Worm (Caenorhabditis elegans) whole organism, L2 larva: Measurements from ENCODE around the gene pqn-73.
A peak's percentile ranks its signal among the peaks of the same experiment; 100 is the strongest.

ENCODE experiments used
- C34F6.9 ChIP-seq: fragments of 150-350 bp; optimal IDR thresholded peaks from 2 replicates; lab custom pipeline; 2014; ENCODE audit warnings: missing biosample characterization, missing genetic modification characterization
- R02D3.7 ChIP-seq: fragments of 150-350 bp; optimal IDR thresholded peaks from 2 replicates; lab custom pipeline; 2014; ENCODE audit warnings: missing biosample characterization, missing genetic modification characterization
- Y55F3AM.14 ChIP-seq: fragments of 200-800 bp; sonication (Bioruptor generic); optimal IDR thresholded peaks from 2 replicates; lab custom pipeline; 2018; ENCODE audit warnings: mild to moderate bottlenecking, missing genetic modification characterization, missing compliant biosample characterization
- ZK546.5 ChIP-seq: sonication (generic microtip); optimal IDR thresholded peaks from 2 replicates; lab custom pipeline; 2017; ENCODE audit warnings: missing biosample characterization, missing genetic modification characterization
- alr-1 ChIP-seq: fragments of 150-350 bp; optimal IDR thresholded peaks from 2 replicates; lab custom pipeline; 2014; ENCODE audit warnings: missing biosample characterization, missing genetic modification characterization
- aly-2 ChIP-seq: fragments of 150-350 bp; optimal IDR thresholded peaks from 2 replicates; lab custom pipeline; 2014; ENCODE audit warnings: missing biosample characterization, missing genetic modification characterization
- ama-1 ChIP-seq: fragments of 150-350 bp; optimal IDR thresholded peaks from 2 replicates; lab custom pipeline; 2018; ENCODE audit warnings: inconsistent platforms
- blmp-1 ChIP-seq: sonication (generic microtip); optimal IDR thresholded peaks from 2 replicates; lab custom pipeline; 2017; ENCODE audit warnings: missing genetic modification characterization, mild to moderate bottlenecking, missing compliant biosample characterization, antibody characterized with exemption, moderate library complexity; ENCODE audit not compliant: insufficient read depth
- ceh-16 ChIP-seq: fragments of 150-350 bp; optimal IDR thresholded peaks from 2 replicates; lab custom pipeline; 2014; ENCODE audit warnings: missing biosample characterization, missing genetic modification characterization
- ceh-82 ChIP-seq: fragments of 150-350 bp; optimal IDR thresholded peaks from 2 replicates; lab custom pipeline; 2014; ENCODE audit warnings: missing biosample characterization, missing genetic modification characterization
- crh-2 ChIP-seq: sonication (generic microtip); optimal IDR thresholded peaks from 2 replicates; lab custom pipeline; 2017; ENCODE audit warnings: missing biosample characterization, missing genetic modification characterization
- dmd-4 ChIP-seq: sonication (generic microtip); optimal IDR thresholded peaks from 2 replicates; lab custom pipeline; 2017; ENCODE audit warnings: missing biosample characterization, missing genetic modification characterization
- egl-27 ChIP-seq: sonication (generic microtip); optimal IDR thresholded peaks from 3 replicates; lab custom pipeline; 2017; ENCODE audit warnings: missing biosample characterization, missing genetic modification reagents, missing genetic modification characterization
- elt-1 ChIP-seq: fragments of 150-350 bp; optimal IDR thresholded peaks from 2 replicates; lab custom pipeline; 2014; ENCODE audit warnings: missing biosample characterization, missing genetic modification characterization
- fos-1 ChIP-seq: fragments of 150-350 bp; optimal IDR thresholded peaks from 2 replicates; lab custom pipeline; 2014; ENCODE audit warnings: missing biosample characterization, missing genetic modification characterization
- gmeb-1 ChIP-seq: fragments of 150-350 bp; optimal IDR thresholded peaks from 2 replicates; lab custom pipeline; 2014; ENCODE audit warnings: missing biosample characterization, missing genetic modification characterization
- lin-11 ChIP-seq: fragments of 150-350 bp; sonication (generic microtip); optimal IDR thresholded peaks from 2 replicates; lab custom pipeline; 2014; ENCODE audit warnings: missing biosample characterization, missing genetic modification characterization, inconsistent platforms, mixed read lengths
- lin-13 ChIP-seq: fragments of 150-350 bp; optimal IDR thresholded peaks from 2 replicates; lab custom pipeline; 2014; ENCODE audit warnings: missing biosample characterization, missing genetic modification reagents, missing genetic modification characterization
- lin-39 ChIP-seq: fragments of 150-350 bp; optimal IDR thresholded peaks from 2 replicates; lab custom pipeline; 2014; ENCODE audit warnings: missing biosample characterization, missing genetic modification reagents, missing genetic modification characterization
- lsy-2 ChIP-seq, 2 experiments: fragments of 150-350 bp in 1 of 2; sonication (generic microtip) in 1 of 2; optimal IDR thresholded peaks; 2 replicates each; lab custom pipeline; 2014 to 2017; ENCODE audit warnings: missing biosample characterization in 2 of 2, missing genetic modification characterization in 2 of 2
- mab-5 ChIP-seq: fragments of 150-350 bp; optimal IDR thresholded peaks from 2 replicates; lab custom pipeline; 2014; ENCODE audit warnings: missing biosample characterization, missing genetic modification characterization
- mbf-1 ChIP-seq: sonication (generic microtip); optimal IDR thresholded peaks from 2 replicates; lab custom pipeline; 2017; ENCODE audit warnings: missing biosample characterization, missing genetic modification characterization
- mdl-1 ChIP-seq, 2 experiments: fragments of 150-350 bp in 1 of 2; sonication (generic microtip) in 1 of 2; optimal IDR thresholded peaks; 2 replicates each; lab custom pipeline; 2017; ENCODE audit warnings: missing biosample characterization in 2 of 2, missing genetic modification characterization in 2 of 2
- nhr-12 ChIP-seq: fragments of 150-350 bp; optimal IDR thresholded peaks from 2 replicates; lab custom pipeline; 2014; ENCODE audit warnings: missing biosample characterization, missing genetic modification characterization
- nhr-129 ChIP-seq: fragments of 150-350 bp; optimal IDR thresholded peaks from 2 replicates; lab custom pipeline; 2014; ENCODE audit warnings: missing biosample characterization, missing genetic modification characterization
- nhr-21 ChIP-seq: fragments of 150-350 bp; optimal IDR thresholded peaks from 2 replicates; lab custom pipeline; 2014; ENCODE audit warnings: missing biosample characterization, missing genetic modification characterization
- nhr-23 ChIP-seq: fragments of 150-350 bp; optimal IDR thresholded peaks from 2 replicates; lab custom pipeline; 2014; ENCODE audit warnings: missing biosample characterization, missing genetic modification reagents, missing genetic modification characterization
- nhr-237 ChIP-seq: fragments of 150-350 bp; optimal IDR thresholded peaks from 2 replicates; lab custom pipeline; 2014; ENCODE audit warnings: missing biosample characterization, missing genetic modification characterization
- nhr-25 ChIP-seq: fragments of 150-350 bp; sonication (generic microtip); optimal IDR thresholded peaks from 3 replicates; lab custom pipeline; 2014; ENCODE audit warnings: missing biosample characterization, missing genetic modification characterization
- nhr-77 ChIP-seq: fragments of 150-350 bp; optimal IDR thresholded peaks from 2 replicates; lab custom pipeline; 2014; ENCODE audit warnings: missing biosample characterization, missing genetic modification characterization
- sem-4 ChIP-seq: fragments of 150-350 bp; optimal IDR thresholded peaks from 2 replicates; lab custom pipeline; 2014; ENCODE audit warnings: missing biosample characterization, missing genetic modification reagents, missing genetic modification characterization
- skn-1 ChIP-seq: sonication (generic microtip); optimal IDR thresholded peaks from 2 replicates; lab custom pipeline; 2017; ENCODE audit warnings: missing biosample characterization, missing genetic modification characterization
- sma-3 ChIP-seq: sonication (generic microtip); optimal IDR thresholded peaks from 2 replicates; lab custom pipeline; 2016; ENCODE audit warnings: missing genetic modification reagents, missing genetic modification characterization, missing compliant biosample characterization
- sma-9 ChIP-seq, 2 experiments: fragments of 150-350 bp in 1 of 2; sonication (generic microtip) in 1 of 2; optimal IDR thresholded peaks; 2 replicates each; lab custom pipeline; 2014 to 2016; ENCODE audit warnings: missing genetic modification characterization in 2 of 2, mild to moderate bottlenecking in 1 of 2, missing biosample characterization in 1 of 2, missing compliant biosample characterization in 1 of 2, missing genetic modification reagents in 1 of 2, moderate library complexity in 1 of 2
- snpc-4 ChIP-seq: fragments of 150-350 bp; optimal IDR thresholded peaks from 2 replicates; lab custom pipeline; 2014; ENCODE audit warnings: missing biosample characterization, missing genetic modification characterization
- unc-39 ChIP-seq: fragments of 150-350 bp; optimal IDR thresholded peaks from 2 replicates; lab custom pipeline; 2014; ENCODE audit warnings: missing biosample characterization, missing genetic modification characterization
- unc-55 ChIP-seq: fragments of 150-350 bp; sonication (generic microtip); optimal IDR thresholded peaks from 3 replicates; lab custom pipeline; 2014; ENCODE audit warnings: missing biosample characterization, missing genetic modification reagents, missing genetic modification characterization
- zag-1 ChIP-seq: fragments of 150-350 bp; optimal IDR thresholded peaks from 2 replicates; lab custom pipeline; 2014; ENCODE audit warnings: missing biosample characterization, missing genetic modification characterization
- ztf-1 ChIP-seq: fragments of 200-800 bp; sonication (Bioruptor generic); conservative IDR thresholded peaks from 2 replicates; pipeline ENCODE4 v1.3.6; 2022; ENCODE audit warnings: missing genetic modification characterization, missing compliant biosample characterization
- ztf-4 ChIP-seq: fragments of 150-350 bp; optimal IDR thresholded peaks from 2 replicates; lab custom pipeline; 2014; ENCODE audit warnings: missing biosample characterization, missing genetic modification characterization

Gene pqn-73

ce11 chrII:8540412-8540811, at the start of gene pqn-73:
TSS of gene pqn-73 (plus strand) at chrII:8540712.
- TF ChIP-seq ztf-1 (no peak), sem-4 (no peak), egl-27 (tag; lab: Kevin White, UChicago) (no peak), nhr-237 (no peak), ceh-16 (tag; lab: Kevin White, UChicago) (no peak), snpc-4 (tag; lab: Kevin White, UChicago) (no peak), skn-1 (tag; lab: Kevin White, UChicago) (no peak), ZK546.5 (tag; lab: Kevin White, UChicago) (no peak), mdl-1 (tag; optimal IDR thresholded peaks at IDR 0.05; lab: Kevin White, UChicago) (no peak), unc-39 (no peak), C34F6.9 (tag; lab: Kevin White, UChicago) (no peak), sma-3 (GFP tag; lab: Kevin White, UChicago) (no peak), nhr-12 (no peak), crh-2 (tag; lab: Kevin White, UChicago) (no peak), elt-1 (tag; lab: Kevin White, UChicago) (no peak), mab-5 (tag; lab: Kevin White, UChicago) (no peak), Y55F3AM.14 (GFP tag; lab: Kevin White, UChicago) (no peak), dmd-4 (tag; lab: Kevin White, UChicago) (no peak), zag-1 (tag; lab: Kevin White, UChicago) (no peak), lin-11 (tag; lab: Kevin White, UChicago) (no peak)

- TF ChIP-seq snpc-4 (tag; lab: Kevin White, UChicago) (no peak), ceh-82 (tag; lab: Kevin White, UChicago) (no peak), gmeb-1 (no peak), ztf-4 (no peak), nhr-12 (no peak), blmp-1 (tag; lab: Kevin White, UChicago) (peak; percentile 75), R02D3.7 (tag; lab: Kevin White, UChicago) (no peak)
These were observed 46.2 kb upstream of the pqn-73 start, which contains the start of gene M05D6.9 for ce11 chrII:8494228-8494717. TSS of gene M05D6.9 (plus strand) at chrII:8494278.

- TF ChIP-seq ztf-1: no peak
- TF ChIP-seq C34F6.9 (tag; lab: Kevin White, UChicago): no peak
- no peak for TF ChIP-seq ama-1 (lab: Kevin White, UChicago)
- no peak for TF ChIP-seq nhr-25 (tag; lab: Kevin White, UChicago)
- TF ChIP-seq sma-9 (GFP tag; optimal IDR thresholded peaks at IDR 0.05; lab: Kevin White, UChicago): peak; percentile 17
- TF ChIP-seq sma-9 (tag; optimal IDR thresholded peaks at IDR 0.05; lab: Kevin White, UChicago): no peak
- TF ChIP-seq mbf-1: no peak
- TF ChIP-seq alr-1 (tag; lab: Kevin White, UChicago): no peak
- TF ChIP-seq snpc-4 (tag; lab: Kevin White, UChicago): no peak
- no peak for TF ChIP-seq lin-39 (tag; lab: Kevin White, UChicago)
- TF ChIP-seq nhr-77 (tag; lab: Kevin White, UChicago): no peak
- TF ChIP-seq fos-1 (tag; lab: Kevin White, UChicago): no peak
- TF ChIP-seq nhr-129: peak; percentile 20
- TF ChIP-seq aly-2 (tag; lab: Kevin White, UChicago): no peak
- no peak for TF ChIP-seq nhr-23 (tag; lab: Kevin White, UChicago)
- TF ChIP-seq crh-2 (tag; lab: Kevin White, UChicago): no peak
- TF ChIP-seq nhr-21: no peak
- no peak for TF ChIP-seq ceh-16 (tag; lab: Kevin White, UChicago)
- TF ChIP-seq lsy-2 (tag; optimal IDR thresholded peaks at IDR 0.05; lab: Kevin White, UChicago): peak in 1 of 2 experiments; percentile 0
- no peak for TF ChIP-seq unc-55 (GFP tag; lab: Kevin White, UChicago)
- TF ChIP-seq lin-13 (GFP tag; lab: Kevin White, UChicago): no peak
- no peak for TF ChIP-seq gmeb-1
- no peak for TF ChIP-seq ZK546.5 (tag; lab: Kevin White, UChicago)
- no peak for TF ChIP-seq elt-1 (tag; lab: Kevin White, UChicago)
These were observed 44.3 kb upstream of the pqn-73 start for ce11 chrII:8496184-8496583.
